Worm (Caenorhabditis elegans) whole organism, L4/young adult: Measurements from ENCODE around the gene T20B12.7.

Source experiments
- W03F9.2 ChIP-seq: fragments of 150-350 bp; optimal IDR thresholded peaks from 2 replicates; lab custom pipeline; 2014; ENCODE audit warnings: missing biosample characterization, missing genetic modification characterization
- him-1 ChIP-seq: sonication (generic microtip); optimal IDR thresholded peaks from 2 replicates; lab custom pipeline; 2016; ENCODE audit warnings: missing genotype, missing genetic modification reagents, missing genetic modification characterization, missing compliant biosample characterization

ce11 chrIII:7329155-7329732 lies 49.6 kb downstream of the T20B12.7 start, which contains the start of gene lab-2:
- no peak for TF ChIP-seq W03F9.2 (tag; lab: Kevin White, UChicago)
- no peak for TF ChIP-seq him-1 (tag; lab: Kevin White, UChicago)
